Worm (Caenorhabditis elegans): ENCODE data around the gene srh-295.

DNA sequence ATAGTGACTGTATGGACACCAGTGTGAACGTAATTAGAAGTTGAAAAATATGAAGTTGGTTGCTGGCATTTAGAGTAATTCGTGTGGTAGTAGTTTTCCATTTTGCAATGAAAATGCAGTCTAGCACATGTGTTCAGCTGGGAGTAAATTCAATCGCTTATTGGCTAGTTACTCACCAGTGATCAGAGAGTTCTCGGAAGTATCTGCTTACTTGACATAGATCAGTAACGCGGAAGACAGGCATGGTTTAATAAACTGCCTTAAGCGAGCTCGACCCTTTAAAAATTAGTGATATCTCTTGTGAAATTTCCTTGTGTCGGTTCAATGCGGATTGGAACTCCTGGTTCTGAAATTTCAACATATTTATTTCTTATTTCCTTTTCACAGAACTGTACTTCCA is 45.8 kb downstream of the srh-295 start, which contains the start of gene srh-52:
- TF ChIP-seq ztf-16 (tag; optimal IDR thresholded peaks at IDR 0.05) (no peak), ceh-48 (tag; optimal IDR thresholded peaks at IDR 0.05) (no peak), ama-1 (optimal IDR thresholded peaks at IDR 0.05) (no peak), ceh-9 (tag; optimal IDR thresholded peaks at IDR 0.05) (no peak), nhr-11 (tag; optimal IDR thresholded peaks at IDR 0.05) (no peak), hlh-30 (tag; optimal IDR thresholded peaks at IDR 0.05; ENCODE audit: insufficient read depth) (no peak), unc-86 (tag; optimal IDR thresholded peaks at IDR 0.05) (no peak), dmd-4 (tag; optimal IDR thresholded peaks at IDR 0.05; ENCODE audit: borderline replicate concordance) (no peak), elt-2 (tag; optimal IDR thresholded peaks at IDR 0.05) (no peak), lin-11 (tag; optimal IDR thresholded peaks at IDR 0.05) (no peak), madf-2 (tag; optimal IDR thresholded peaks at IDR 0.05) (no peak), pag-3 (tag; optimal IDR thresholded peaks at IDR 0.05; ENCODE audit: borderline replicate concordance) (no peak)
